Worm (Caenorhabditis elegans) whole organism, L4 larva: ENCODE data around the gene gen-1.

Experiments
- F44E2.7 ChIP-seq: fragments of 200-800 bp; sonication (Bioruptor generic); IDR thresholded peaks from 2 replicates; pipeline ENCODE4 v2.1.2; 2022; ENCODE audit warnings: missing genetic modification characterization, missing compliant biosample characterization
- Y105C5A.15 ChIP-seq: fragments of 200-800 bp; sonication (Bioruptor generic); IDR thresholded peaks from 2 replicates; pipeline ENCODE4 v1.3.6; 2022; ENCODE audit warnings: missing genetic modification characterization, missing compliant biosample characterization
- Y5F2A.4 ChIP-seq: fragments of 200-800 bp; sonication (Bioruptor generic); optimal IDR thresholded peaks from 2 replicates; lab custom pipeline; 2018; ENCODE audit warnings: mild to moderate bottlenecking, missing genetic modification characterization, missing compliant biosample characterization
- Y75B8A.6 ChIP-seq: fragments of 200-800 bp; sonication (Bioruptor generic); IDR thresholded peaks from 2 replicates; pipeline ENCODE4 v1.3.6; 2022; ENCODE audit warnings: missing genetic modification reagents, missing genetic modification characterization, missing compliant biosample characterization
- aha-1 ChIP-seq: fragments of 150-350 bp; peaks from one replicate; lab custom pipeline; 2014; ENCODE audit warnings: missing biosample characterization, missing genetic modification characterization
- ama-1 ChIP-seq: fragments of 150-350 bp; optimal IDR thresholded peaks from 2 replicates; lab custom pipeline; 2014; ENCODE audit warnings: inconsistent platforms, mixed read lengths
- arid-1 ChIP-seq: fragments of 200-800 bp; sonication (Bioruptor generic); conservative IDR thresholded peaks from 2 replicates; pipeline ENCODE4 v1.3.6; 2022; ENCODE audit warnings: missing genetic modification reagents, missing genetic modification characterization, missing compliant biosample characterization
- attf-4 ChIP-seq: sonication (generic microtip); optimal IDR thresholded peaks from 3 replicates; lab custom pipeline; 2017; ENCODE audit warnings: missing biosample characterization, missing genetic modification characterization
- ceh-20 ChIP-seq: fragments of 200-800 bp; sonication (Bioruptor generic); IDR thresholded peaks from 2 replicates; pipeline ENCODE4 v1.3.6; 2022; ENCODE audit warnings: missing genetic modification reagents, missing genetic modification characterization, missing compliant biosample characterization
- ceh-28 ChIP-seq: fragments of 150-350 bp; optimal IDR thresholded peaks from 2 replicates; lab custom pipeline; 2014; ENCODE audit warnings: missing biosample characterization, missing genetic modification reagents, missing genetic modification characterization
- ceh-44 ChIP-seq: fragments of 200-800 bp; sonication (Bioruptor generic); IDR thresholded peaks from 2 replicates; pipeline ENCODE4 v1.3.6; 2022; ENCODE audit warnings: missing genetic modification reagents, missing genetic modification characterization, missing compliant biosample characterization
- dmd-8 ChIP-seq: fragments of 200-800 bp; sonication (Bioruptor generic); IDR thresholded peaks from 2 replicates; pipeline ENCODE4 v1.3.6; 2022; ENCODE audit warnings: missing genetic modification characterization, missing compliant biosample characterization
- egl-27 ChIP-seq: sonication (generic microtip); optimal IDR thresholded peaks from 3 replicates; lab custom pipeline; 2017; ENCODE audit warnings: missing biosample characterization, missing genetic modification reagents, missing genetic modification characterization
- fkh-10 ChIP-seq: fragments of 150-350 bp; optimal IDR thresholded peaks from 2 replicates; lab custom pipeline; 2014; ENCODE audit warnings: missing biosample characterization, missing genetic modification reagents, missing genetic modification characterization
- lin-1 ChIP-seq: fragments of 200-800 bp; sonication (Bioruptor generic); IDR thresholded peaks from 2 replicates; pipeline ENCODE4 v1.3.6; 2022; ENCODE audit warnings: missing genetic modification reagents, missing genetic modification characterization, missing compliant biosample characterization
- lin-13 ChIP-seq: fragments of 150-350 bp; optimal IDR thresholded peaks from 2 replicates; lab custom pipeline; 2014; ENCODE audit warnings: missing biosample characterization, missing genetic modification reagents, missing genetic modification characterization
- lin-15B ChIP-seq: fragments of 150-350 bp; sonication (generic microtip); optimal IDR thresholded peaks from 3 replicates; lab custom pipeline; 2014; ENCODE audit warnings: missing biosample characterization, missing genetic modification characterization
- lin-29 ChIP-seq: fragments of 200-800 bp; sonication (Bioruptor generic); IDR thresholded peaks from 2 replicates; pipeline ENCODE4 v1.3.6; 2022; ENCODE audit warnings: missing genetic modification reagents, missing genetic modification characterization, missing compliant biosample characterization
- lin-38 ChIP-seq: fragments of 200-800 bp; sonication (Bioruptor generic); IDR thresholded peaks from 2 replicates; pipeline ENCODE4 v1.3.6; 2022; ENCODE audit warnings: missing genetic modification reagents, missing genetic modification characterization, missing compliant biosample characterization
- lir-3 ChIP-seq: sonication (generic microtip); optimal IDR thresholded peaks from 2 replicates; lab custom pipeline; 2016; ENCODE audit warnings: mild to moderate bottlenecking, missing genetic modification characterization, missing compliant biosample characterization
- lsy-2 ChIP-seq, 2 experiments: fragments of 150-350 bp in 1 of 2; sonication (generic microtip) in 1 of 2; optimal IDR thresholded peaks; 2 replicates each; lab custom pipeline; 2014 to 2017; ENCODE audit warnings: missing biosample characterization in 2 of 2, missing genetic modification characterization in 2 of 2
- madf-9 ChIP-seq: fragments of 200-800 bp; sonication (Bioruptor generic); conservative IDR thresholded peaks from 2 replicates; pipeline ENCODE4 v1.3.6; 2022; ENCODE audit warnings: missing genetic modification reagents, missing genetic modification characterization, missing compliant biosample characterization
- mdt-29 ChIP-seq: fragments of 200-800 bp; sonication (Bioruptor generic); IDR thresholded peaks from 2 replicates; pipeline ENCODE4 v1.3.6; 2022; ENCODE audit warnings: missing genetic modification reagents, missing genetic modification characterization, missing compliant biosample characterization
- mxl-2 ChIP-seq: fragments of 200-800 bp; sonication (Bioruptor generic); conservative IDR thresholded peaks from 2 replicates; pipeline ENCODE4 v1.3.6; 2022; ENCODE audit warnings: missing genetic modification reagents, missing genetic modification characterization, missing compliant biosample characterization
- nhr-10 ChIP-seq: fragments of 150-350 bp; optimal IDR thresholded peaks from 2 replicates; lab custom pipeline; 2014; ENCODE audit warnings: missing biosample characterization, missing genetic modification characterization
- nhr-237 ChIP-seq: sonication (generic microtip); optimal IDR thresholded peaks from 2 replicates; lab custom pipeline; 2017; ENCODE audit warnings: missing biosample characterization, missing genetic modification characterization
- nhr-25 ChIP-seq: sonication (generic microtip); optimal IDR thresholded peaks from 2 replicates; lab custom pipeline; 2017; ENCODE audit warnings: missing genetic modification characterization, mild to moderate bottlenecking, missing compliant biosample characterization, antibody characterized with exemption, moderate library complexity, borderline replicate concordance; ENCODE audit not compliant: insufficient read depth
- nhr-28 ChIP-seq: fragments of 150-350 bp; optimal IDR thresholded peaks from 2 replicates; lab custom pipeline; 2014; ENCODE audit warnings: missing biosample characterization, missing genetic modification characterization
- nhr-42 ChIP-seq: fragments of 200-800 bp; sonication (Bioruptor generic); IDR thresholded peaks from 2 replicates; pipeline ENCODE4 v1.3.6; 2022; ENCODE audit warnings: missing genetic modification characterization, missing compliant biosample characterization
- nhr-48 ChIP-seq: sonication (generic microtip); optimal IDR thresholded peaks from 2 replicates; lab custom pipeline; 2016; ENCODE audit warnings: mild to moderate bottlenecking, missing genetic modification characterization, missing compliant biosample characterization
- pha-4 ChIP-seq, 2 experiments: fragments of 150-350 bp in 1 of 2; fragments of 200-800 bp in 1 of 2; sonication (Bioruptor generic) in 1 of 2; IDR thresholded peaks in 1 of 2; optimal IDR thresholded peaks in 1 of 2; 2 replicates each; pipeline versions ENCODE4 v1.3.6 to Lab custom; 2014 to 2022; ENCODE audit warnings: missing genetic modification characterization in 2 of 2, missing genetic modification reagents in 2 of 2, missing biosample characterization in 1 of 2, missing compliant biosample characterization in 1 of 2
- rbr-2 ChIP-seq: sonication (generic microtip); optimal IDR thresholded peaks from 2 replicates; lab custom pipeline; 2016; ENCODE audit warnings: missing genotype, missing genetic modification characterization, missing compliant biosample characterization
- saeg-2 ChIP-seq: fragments of 200-800 bp; sonication (Bioruptor generic); IDR thresholded peaks from 2 replicates; pipeline ENCODE4 v1.3.6; 2022; ENCODE audit warnings: missing genetic modification reagents, missing genetic modification characterization, missing compliant biosample characterization
- tag-97 ChIP-seq: fragments of 200-800 bp; sonication (Bioruptor generic); IDR thresholded peaks from 2 replicates; pipeline ENCODE4 v1.3.6; 2022; ENCODE audit warnings: missing genetic modification characterization, missing compliant biosample characterization
- tra-1 ChIP-seq: fragments of 200-800 bp; sonication (Bioruptor generic); IDR thresholded peaks from 2 replicates; pipeline ENCODE4 v1.3.6; 2022; ENCODE audit warnings: missing genetic modification reagents, missing genetic modification characterization, missing compliant biosample characterization
- zfp-2 ChIP-seq: sonication (generic microtip); optimal IDR thresholded peaks from 2 replicates; lab custom pipeline; 2016; ENCODE audit warnings: mild to moderate bottlenecking, missing genetic modification characterization, missing compliant biosample characterization
- zfp-3 ChIP-seq: fragments of 200-800 bp; sonication (Bioruptor generic); conservative IDR thresholded peaks from 2 replicates; pipeline ENCODE4 v1.3.6; 2022; ENCODE audit warnings: missing genetic modification reagents, missing genetic modification characterization, missing compliant biosample characterization
- zip-11 ChIP-seq: fragments of 200-800 bp; sonication (Bioruptor generic); IDR thresholded peaks from 2 replicates; pipeline ENCODE4 v1.3.6; 2022; ENCODE audit warnings: missing genetic modification characterization, missing compliant biosample characterization
- zip-2 ChIP-seq: fragments of 150-350 bp; optimal IDR thresholded peaks from 2 replicates; lab custom pipeline; 2014; ENCODE audit warnings: missing biosample characterization, missing genetic modification characterization
- ztf-11 ChIP-seq: fragments of 150-350 bp; optimal IDR thresholded peaks from 2 replicates; lab custom pipeline; 2014; ENCODE audit warnings: missing biosample characterization, missing genetic modification characterization

The gen-1 gene

ce11 chrIII:6264447-6264846 lies 16.5 kb upstream of the gen-1 start, which contains the start of gene srg-5:
Gene srg-5, minus strand, starts transcription at chrIII:6264547.
- TF ChIP-seq ceh-20 (GFP tag; lab: Robert Waterston, UW): no peak
- no peak for TF ChIP-seq lin-15B (tag; lab: Kevin White, UChicago)
- no peak for TF ChIP-seq nhr-10 (tag; lab: Kevin White, UChicago)
- TF ChIP-seq lin-1 (GFP tag; lab: Robert Waterston, UW): no peak
- TF ChIP-seq pha-4 (GFP tag; IDR thresholded peaks at IDR 0.05; lab: Robert Waterston, UW): no peak
- no peak for TF ChIP-seq pha-4 (tag; optimal IDR thresholded peaks at IDR 0.05; lab: Kevin White, UChicago)
- no peak for TF ChIP-seq mdt-29
- TF ChIP-seq lin-29 (GFP tag; lab: Robert Waterston, UW): no peak
- TF ChIP-seq saeg-2 (GFP tag; lab: Robert Waterston, UW): no peak
- TF ChIP-seq mxl-2: no peak
- no peak for TF ChIP-seq nhr-42 (GFP tag; lab: Robert Waterston, UW)
- TF ChIP-seq nhr-28 (tag; lab: Kevin White, UChicago): no peak
- no peak for TF ChIP-seq F44E2.7 (GFP tag; lab: Robert Waterston, UW)
- no peak for TF ChIP-seq arid-1 (GFP tag; lab: Robert Waterston, UW)
- TF ChIP-seq ceh-28 (tag; lab: Kevin White, UChicago): no peak

ce11 chrIII:6261985-6262384 lies 14.0 kb upstream of the gen-1 start, which contains the start of gene srg-4:
Gene srg-4, minus strand, starts transcription at chrIII:6262085.
- TF ChIP-seq nhr-237: no peak
- TF ChIP-seq fkh-10 (GFP tag; lab: Kevin White, UChicago): no peak
- TF ChIP-seq lsy-2 (tag; optimal IDR thresholded peaks at IDR 0.05; lab: Kevin White, UChicago): no peak
- TF ChIP-seq Y5F2A.4 (GFP tag; lab: Kevin White, UChicago): no peak
- TF ChIP-seq rbr-2 (tag; lab: Kevin White, UChicago): no peak
- TF ChIP-seq nhr-48 (tag; lab: Kevin White, UChicago): no peak
- no peak for TF ChIP-seq nhr-25
- no peak for TF ChIP-seq lin-13 (GFP tag; lab: Kevin White, UChicago)
- no peak for TF ChIP-seq egl-27 (tag; lab: Kevin White, UChicago)
- no peak for TF ChIP-seq lin-1 (GFP tag; lab: Robert Waterston, UW)
- no peak for TF ChIP-seq ama-1 (lab: Kevin White, UChicago)
- no peak for TF ChIP-seq Y75B8A.6 (GFP tag; lab: Robert Waterston, UW)
- no peak for TF ChIP-seq tag-97 (GFP tag; lab: Robert Waterston, UW)

ce11 chrIII:6260115-6260514 lies 12.2 kb upstream of the gen-1 start, which contains the start of gene srg-2:
Gene srg-2, minus strand, starts transcription at chrIII:6260215.
- TF ChIP-seq ztf-11: no peak
- TF ChIP-seq arid-1 (GFP tag; lab: Robert Waterston, UW): no peak
- TF ChIP-seq Y75B8A.6 (GFP tag; lab: Robert Waterston, UW): no peak
- no peak for TF ChIP-seq zip-11 (GFP tag; lab: Robert Waterston, UW)
- TF ChIP-seq tra-1 (GFP tag; lab: Robert Waterston, UW): no peak
- TF ChIP-seq saeg-2 (GFP tag; lab: Robert Waterston, UW): no peak
- TF ChIP-seq attf-4: no peak
- TF ChIP-seq madf-9: no peak
- no peak for TF ChIP-seq nhr-10 (tag; lab: Kevin White, UChicago)
- no peak for TF ChIP-seq nhr-48 (tag; lab: Kevin White, UChicago)
- TF ChIP-seq zfp-3 (GFP tag; lab: Robert Waterston, UW): no peak
- TF ChIP-seq lin-38 (GFP tag; lab: Robert Waterston, UW): no peak
- TF ChIP-seq zip-2 (tag; lab: Kevin White, UChicago): no peak

- no peak for TF ChIP-seq zfp-2 (tag; lab: Kevin White, UChicago)
- no peak for TF ChIP-seq Y105C5A.15 (GFP tag; lab: Robert Waterston, UW)
- TF ChIP-seq aha-1 (tag; lab: Kevin White, UChicago): no peak
- no peak for TF ChIP-seq zip-2 (tag; lab: Kevin White, UChicago)
- no peak for TF ChIP-seq ceh-44 (GFP tag; lab: Robert Waterston, UW)
- no peak for TF ChIP-seq lir-3 (tag; lab: Kevin White, UChicago)
- no peak for TF ChIP-seq dmd-8 (GFP tag; lab: Robert Waterston, UW)
- TF ChIP-seq attf-4: no peak
These were observed 10.3 kb upstream of the gen-1 start, which contains the start of gene srg-1 for ce11 chrIII:6258262-6258661. Gene srg-1, minus strand, starts transcription at chrIII:6258362.
